Fruit fly (Drosophila melanogaster) whole organism, embryonic: ENCODE data around the gene Gr98d.

Source experiments
- Aef1 ChIP-seq: fragments of 200-800 bp; sonication (Bioruptor generic); IDR thresholded peaks from 3 replicates; pipeline ENCODE4 v1.3.6; 2022; ENCODE audit warnings: missing biosample characterization, missing genetic modification characterization
- Atf6 ChIP-seq: fragments of 200-800 bp; sonication (Bioruptor generic); IDR thresholded peaks from 2 replicates; pipeline ENCODE4 v1.3.6; 2022; ENCODE audit warnings: missing biosample characterization, missing genetic modification characterization
- Bdp1 ChIP-seq: fragments of 200-800 bp; sonication (Bioruptor generic); optimal IDR thresholded peaks from 3 replicates; lab custom pipeline; 2016; ENCODE audit warnings: missing biosample characterization, missing genetic modification characterization
- CG10267 ChIP-seq: fragments of 200-800 bp; sonication (Bioruptor generic); optimal IDR thresholded peaks from 2 replicates; lab custom pipeline; 2018; ENCODE audit warnings: missing biosample characterization, mild to moderate bottlenecking, missing genetic modification characterization, moderate library complexity
- CG10462 ChIP-seq: fragments of 200-800 bp; sonication (Bioruptor generic); optimal IDR thresholded peaks from 2 replicates; lab custom pipeline; 2016; ENCODE audit warnings: missing biosample characterization, missing genetic modification characterization
- CG12104 ChIP-seq: fragments of 200-800 bp; sonication (Bioruptor generic); optimal IDR thresholded peaks from 3 replicates; lab custom pipeline; 2016; ENCODE audit warnings: missing biosample characterization, missing genetic modification characterization
- CG12219 ChIP-seq: fragments of 200-800 bp; sonication (Bioruptor generic); optimal IDR thresholded peaks from 3 replicates; lab custom pipeline; 2018; ENCODE audit warnings: missing biosample characterization, mild to moderate bottlenecking, missing genetic modification characterization
- CG12391 ChIP-seq: fragments of 200-800 bp; sonication (Bioruptor generic); optimal IDR thresholded peaks from 3 replicates; lab custom pipeline; 2018; ENCODE audit warnings: missing biosample characterization, mild to moderate bottlenecking, missing genetic modification characterization, moderate library complexity
- CG15011 ChIP-seq: fragments of 200-800 bp; sonication (Bioruptor generic); optimal IDR thresholded peaks from 3 replicates; lab custom pipeline; 2018; ENCODE audit warnings: missing biosample characterization, mild to moderate bottlenecking, missing genetic modification characterization
- CG1602 ChIP-seq: fragments of 200-800 bp; sonication (Bioruptor generic); optimal IDR thresholded peaks from 3 replicates; lab custom pipeline; 2016; ENCODE audit warnings: missing biosample characterization, missing genetic modification characterization
- CG1647 ChIP-seq: fragments of 200-800 bp; sonication (Bioruptor generic); optimal IDR thresholded peaks from 3 replicates; lab custom pipeline; 2016; ENCODE audit warnings: missing biosample characterization, missing genetic modification characterization
- CG16863 ChIP-seq: fragments of 200-800 bp; sonication (Bioruptor generic); optimal IDR thresholded peaks from 3 replicates; lab custom pipeline; 2016; ENCODE audit warnings: missing biosample characterization, missing genetic modification characterization
- CG17385 ChIP-seq: fragments of 200-800 bp; sonication (Bioruptor generic); optimal IDR thresholded peaks from 3 replicates; lab custom pipeline; 2018; ENCODE audit warnings: missing biosample characterization, mild to moderate bottlenecking, missing genetic modification characterization
- CG2120 ChIP-seq: fragments of 200-800 bp; sonication (Bioruptor generic); optimal IDR thresholded peaks from 3 replicates; lab custom pipeline; 2016; ENCODE audit warnings: missing biosample characterization, missing genetic modification characterization
- CG2202 ChIP-seq: fragments of 200-800 bp; sonication (Bioruptor generic); optimal IDR thresholded peaks from 2 replicates; lab custom pipeline; 2018; ENCODE audit warnings: missing biosample characterization, mild to moderate bottlenecking, missing genetic modification characterization
- CG30403 ChIP-seq: fragments of 200-800 bp; sonication (Bioruptor generic); optimal IDR thresholded peaks from 3 replicates; lab custom pipeline; 2016; ENCODE audit warnings: missing biosample characterization, missing genetic modification characterization
- CG30431 ChIP-seq: fragments of 200-800 bp; sonication (Bioruptor generic); optimal IDR thresholded peaks from 2 replicates; lab custom pipeline; 2017; ENCODE audit warnings: missing biosample characterization, missing genetic modification characterization
- CG4707 ChIP-seq: fragments of 200-800 bp; sonication (Bioruptor generic); optimal IDR thresholded peaks from 2 replicates; lab custom pipeline; 2018; ENCODE audit warnings: missing biosample characterization, mild to moderate bottlenecking, missing genetic modification characterization, moderate library complexity
- CG6175 ChIP-seq: fragments of 200-800 bp; sonication (Bioruptor generic); IDR thresholded peaks from 3 replicates; pipeline ENCODE4 v1.3.6; 2022; ENCODE audit warnings: missing biosample characterization, missing genetic modification characterization
- CG6272 ChIP-seq: fragments of 200-800 bp; sonication (Bioruptor generic); IDR thresholded peaks from 2 replicates; pipeline ENCODE4 v1.3.6; 2022; ENCODE audit warnings: missing biosample characterization, missing genetic modification characterization
- CG8281 ChIP-seq: fragments of 200-800 bp; sonication (Bioruptor generic); optimal IDR thresholded peaks from 2 replicates; lab custom pipeline; 2018; ENCODE audit warnings: missing biosample characterization, mild to moderate bottlenecking, missing genetic modification characterization, moderate library complexity
- CG9215 ChIP-seq: fragments of 200-800 bp; sonication (Bioruptor generic); IDR thresholded peaks from 2 replicates; pipeline ENCODE4 v1.3.6; 2022; ENCODE audit warnings: missing biosample characterization, missing genetic modification characterization
- CG9932 ChIP-seq: fragments of 200-800 bp; sonication (Bioruptor generic); IDR thresholded peaks from 2 replicates; pipeline ENCODE4 v1.3.6; 2022; ENCODE audit warnings: missing biosample characterization, missing genetic modification characterization
- CrebB ChIP-seq: fragments of 200-800 bp; sonication (Bioruptor generic); optimal IDR thresholded peaks from 3 replicates; lab custom pipeline; 2018; ENCODE audit warnings: missing biosample characterization, mild to moderate bottlenecking, missing genetic modification characterization
- D19A ChIP-seq: fragments of 200-800 bp; optimal IDR thresholded peaks from 3 replicates; lab custom pipeline; 2019; ENCODE audit warnings: missing biosample characterization, mild to moderate bottlenecking, missing genetic modification characterization, moderate library complexity
- Fer3 ChIP-seq: fragments of 200-800 bp; sonication (Bioruptor generic); optimal IDR thresholded peaks from 2 replicates; lab custom pipeline; 2018; ENCODE audit warnings: missing biosample characterization, mild to moderate bottlenecking, missing genetic modification characterization, moderate library complexity
- GATAe ChIP-seq: fragments of 200-800 bp; sonication (Bioruptor generic); conservative IDR thresholded peaks from 2 replicates; pipeline ENCODE4 v1.3.6; 2022; ENCODE audit warnings: missing biosample characterization, missing genetic modification characterization
- Gsc ChIP-seq: fragments of 200-800 bp; sonication (Bioruptor generic); IDR thresholded peaks from 2 replicates; pipeline ENCODE4 v1.3.6; 2022; ENCODE audit warnings: missing biosample characterization, missing genetic modification characterization
- HHEX ChIP-seq: fragments of 200-800 bp; sonication (Bioruptor generic); optimal IDR thresholded peaks from 3 replicates; lab custom pipeline; 2017; ENCODE audit warnings: missing biosample characterization, mild to moderate bottlenecking, missing genetic modification characterization, missing genetic modification reagents
- HLH54F ChIP-seq: fragments of 200-800 bp; sonication (Bioruptor generic); optimal IDR thresholded peaks from 3 replicates; lab custom pipeline; 2016; ENCODE audit warnings: missing biosample characterization, missing genetic modification characterization
- MESR4 ChIP-seq: fragments of 200-800 bp; sonication (Bioruptor generic); optimal IDR thresholded peaks from 2 replicates; lab custom pipeline; 2018; ENCODE audit warnings: missing biosample characterization, mild to moderate bottlenecking, missing genetic modification characterization, moderate library complexity
- Meics ChIP-seq: fragments of 200-800 bp; sonication (Bioruptor generic); optimal IDR thresholded peaks from 2 replicates; lab custom pipeline; 2017; ENCODE audit warnings: missing biosample characterization, mild to moderate bottlenecking, missing genetic modification characterization
- Mrtf ChIP-seq: fragments of 200-800 bp; sonication (Bioruptor generic); IDR thresholded peaks from 3 replicates; pipeline ENCODE4 v1.3.6; 2022; ENCODE audit warnings: missing biosample characterization, missing genetic modification characterization
- Stat92E ChIP-seq, 3 experiments: fragments of >200 bp in 2 of 3; fragments of 200-800 bp in 1 of 3; sonication (Bioruptor generic) in 1 of 3; optimal IDR thresholded peaks; 2 replicates each; lab custom pipeline; 2017 to 2019; ENCODE audit warnings: missing biosample characterization in 3 of 3, missing genetic modification characterization in 3 of 3, mild to moderate bottlenecking in 1 of 3, moderate library complexity in 1 of 3
- Xrp1 ChIP-seq: fragments of 200-800 bp; sonication (Bioruptor generic); IDR thresholded peaks from 2 replicates; pipeline ENCODE4 v1.3.6; 2022; ENCODE audit warnings: missing biosample characterization, missing genetic modification characterization
- bcd ChIP-seq: fragments of 200-800 bp; sonication (Bioruptor generic); optimal IDR thresholded peaks from 2 replicates; lab custom pipeline; 2017; ENCODE audit warnings: missing biosample characterization, mild to moderate bottlenecking, missing genetic modification characterization
- caup ChIP-seq: fragments of 200-800 bp; sonication (Bioruptor generic); optimal IDR thresholded peaks from 3 replicates; lab custom pipeline; 2017; ENCODE audit warnings: missing biosample characterization, mild to moderate bottlenecking, missing genetic modification characterization, moderate library complexity; ENCODE audit not compliant: severe bottlenecking
- chinmo ChIP-seq: fragments of 200-800 bp; sonication (Bioruptor generic); IDR thresholded peaks from 4 replicates; pipeline ENCODE4 v1.3.6; 2022; ENCODE audit warnings: missing biosample characterization, missing genetic modification characterization; ENCODE audit not compliant: partially characterized antibody
- fru ChIP-seq: fragments of >200 bp; optimal IDR thresholded peaks from 2 replicates; lab custom pipeline; 2017
- ftz-f1 ChIP-seq: fragments of 200-800 bp; sonication (Bioruptor generic); optimal IDR thresholded peaks from 2 replicates; lab custom pipeline; 2016; ENCODE audit warnings: missing biosample characterization, missing genetic modification characterization
- gce ChIP-seq: fragments of 200-800 bp; sonication (Bioruptor generic); IDR thresholded peaks from 3 replicates; pipeline ENCODE4 v1.3.6; 2022; ENCODE audit warnings: missing biosample characterization, missing genetic modification characterization
- hb ChIP-seq: fragments of 200-800 bp; sonication (Bioruptor generic); IDR thresholded peaks from 3 replicates; pipeline ENCODE4 v1.3.6; 2022; ENCODE audit warnings: missing biosample characterization, missing genetic modification characterization; ENCODE audit not compliant: partially characterized antibody
- insv ChIP-seq, 2 experiments: fragments of 200-800 bp; sonication (Bioruptor generic); optimal IDR thresholded peaks; 3 replicates each; lab custom pipeline; 2016 to 2018; ENCODE audit warnings: missing biosample characterization in 2 of 2, missing genetic modification characterization in 2 of 2
- inv ChIP-seq: fragments of 200-800 bp; sonication (Bioruptor generic); IDR thresholded peaks from 2 replicates; pipeline ENCODE4 v1.3.6; 2022; ENCODE audit warnings: missing biosample characterization, missing genetic modification characterization; ENCODE audit not compliant: partially characterized antibody
- kni ChIP-seq: fragments of 200-800 bp; sonication (Bioruptor generic); optimal IDR thresholded peaks from 3 replicates; lab custom pipeline; 2017; ENCODE audit warnings: mild to moderate bottlenecking, missing biosample characterization, missing genetic modification reagents, missing genetic modification characterization
- phol ChIP-seq: fragments of 200-800 bp; sonication (Bioruptor generic); optimal IDR thresholded peaks from 3 replicates; lab custom pipeline; 2018; ENCODE audit warnings: missing biosample characterization, mild to moderate bottlenecking, missing genetic modification characterization, moderate library complexity
- sd ChIP-seq: fragments of 200-800 bp; sonication (Bioruptor generic); optimal IDR thresholded peaks from 3 replicates; lab custom pipeline; 2018; ENCODE audit warnings: missing biosample characterization, mild to moderate bottlenecking, missing genetic modification characterization, moderate library complexity
- tll ChIP-seq, 2 experiments: fragments of 200-800 bp in 1 of 2; fragments of >200 bp in 1 of 2; sonication (Bioruptor generic) in 1 of 2; optimal IDR thresholded peaks; 2 replicates each; lab custom pipeline; 2017 to 2019; ENCODE audit warnings: missing biosample characterization in 2 of 2, missing genetic modification characterization in 2 of 2, mild to moderate bottlenecking in 1 of 2, moderate library complexity in 1 of 2
- unpg ChIP-seq: fragments of 200-800 bp; sonication (Bioruptor generic); optimal IDR thresholded peaks from 3 replicates; lab custom pipeline; 2018; ENCODE audit warnings: missing biosample characterization, mild to moderate bottlenecking, missing genetic modification characterization, moderate library complexity
- vnd ChIP-seq: fragments of 200-800 bp; sonication (Bioruptor generic); IDR thresholded peaks from 3 replicates; pipeline ENCODE4 v1.3.6; 2022; ENCODE audit warnings: missing biosample characterization, missing genetic modification characterization; ENCODE audit not compliant: partially characterized antibody

Gene Gr98d

DNA sequence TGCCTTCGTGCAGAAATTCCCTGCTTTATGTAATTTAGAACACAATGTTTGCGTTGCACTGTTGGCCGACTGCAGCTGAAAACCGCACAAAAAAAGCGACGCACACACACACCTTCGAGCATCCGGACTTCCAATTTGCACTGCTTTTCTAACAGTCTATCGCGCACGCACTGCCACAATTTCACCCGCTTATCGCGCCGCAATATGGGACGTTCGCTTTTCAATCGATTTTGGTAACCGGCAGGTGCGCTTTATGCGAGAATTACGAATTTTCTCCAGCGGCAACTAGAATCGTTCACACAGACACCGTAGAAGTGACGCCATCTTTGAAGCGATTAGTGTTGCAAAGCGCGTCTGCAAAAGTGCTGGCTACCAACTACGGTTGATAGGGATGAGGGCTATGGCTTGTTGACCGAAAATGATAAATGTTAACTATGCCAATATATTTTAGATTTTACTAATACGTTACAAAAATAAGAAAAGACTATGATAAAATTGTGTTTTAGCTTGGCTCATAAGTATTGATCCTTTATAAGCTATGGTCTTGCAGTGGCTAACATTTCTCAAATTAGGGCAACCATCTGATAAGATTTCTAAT lies 36.1 kb downstream of the Gr98d start, which contains the start of gene wdb (continued):
- TF ChIP-seq Aef1 (no peak), Gsc (no peak), Xrp1 (no peak), HHEX (GFP tag; lab: Kevin White, UChicago) (peak; percentile 42), CG4707 (GFP tag; lab: Kevin White, UChicago) (peak; percentile 7), CG10267 (peak; percentile 86), CG12104 (GFP tag; lab: Kevin White, UChicago) (no peak), Stat92E (GFP tag; optimal IDR thresholded peaks at IDR 0.05; lab: Kevin White, UChicago) (no peak), insv (GFP tag; optimal IDR thresholded peaks at IDR 0.05; lab: Kevin White, UChicago) (peak in 1 of 2 experiments; percentile 48), sd (tag; lab: Kevin White, UChicago) (no peak), fru (lab: Kevin White, UChicago) (no peak), GATAe (GFP tag; lab: Robert Waterston, UW) (no peak), tll (GFP tag; optimal IDR thresholded peaks at IDR 0.05; lab: Kevin White, UChicago) (no peak), HLH54F (GFP tag; lab: Kevin White, UChicago) (peak; percentile 68), Atf6 (GFP tag; lab: Robert Waterston, UW) (no peak), CG16863 (GFP tag; lab: Kevin White, UChicago) (peak; percentile 31), CG6272 (peak; percentile 33; the same call in 1 of the 2 replicates), CG30431 (peak; percentile 24), Bdp1 (peak; percentile 17), CG1647 (GFP tag; lab: Kevin White, UChicago) (no peak), hb (GFP tag; lab: Robert Waterston, UW) (no peak), CG8281 (tag; lab: Kevin White, UChicago) (no peak), vnd (GFP tag; lab: Robert Waterston, UW) (no peak), bcd (GFP tag; lab: Kevin White, UChicago) (peak; percentile 54), Fer3 (tag; lab: Kevin White, UChicago) (peak; percentile 65), inv (GFP tag; lab: Robert Waterston, UW) (no peak), CG6175 (GFP tag; lab: Robert Waterston, UW) (no peak), Meics (peak; percentile 51), unpg (GFP tag; lab: Kevin White, UChicago) (no peak), gce (no peak), caup (GFP tag; lab: Kevin White, UChicago) (no peak), CG9932 (GFP tag; lab: Robert Waterston, UW) (no peak), CG12219 (GFP tag; lab: Kevin White, UChicago) (no peak), Mrtf (GFP tag; lab: Robert Waterston, UW) (no peak), CG17385 (no peak), CG2120 (GFP tag; lab: Kevin White, UChicago) (peak; percentile 78), CrebB (tag; lab: Kevin White, UChicago) (no peak), CG10462 (no peak), CG2202 (tag; lab: Kevin White, UChicago) (no peak), ftz-f1 (GFP tag; lab: Kevin White, UChicago) (no peak), phol (tag; lab: Kevin White, UChicago) (peak; percentile 100), kni (GFP tag; lab: Kevin White, UChicago) (no peak), CG12391 (tag; lab: Kevin White, UChicago) (peak; percentile 47), CG9215 (GFP tag; lab: Robert Waterston, UW) (no peak), CG15011 (GFP tag; lab: Kevin White, UChicago) (no peak), CG1602 (GFP tag; lab: Kevin White, UChicago) (peak; percentile 5), CG30403 (peak; percentile 55), D19A (tag; lab: Kevin White, UChicago) (no peak), chinmo (GFP tag; lab: Robert Waterston, UW) (no peak), MESR4 (GFP tag; lab: Kevin White, UChicago) (peak; percentile 93)
